Fruit fly (Drosophila melanogaster): Measurements from ENCODE around the gene CG11779.

CG11779 gene

DNA sequence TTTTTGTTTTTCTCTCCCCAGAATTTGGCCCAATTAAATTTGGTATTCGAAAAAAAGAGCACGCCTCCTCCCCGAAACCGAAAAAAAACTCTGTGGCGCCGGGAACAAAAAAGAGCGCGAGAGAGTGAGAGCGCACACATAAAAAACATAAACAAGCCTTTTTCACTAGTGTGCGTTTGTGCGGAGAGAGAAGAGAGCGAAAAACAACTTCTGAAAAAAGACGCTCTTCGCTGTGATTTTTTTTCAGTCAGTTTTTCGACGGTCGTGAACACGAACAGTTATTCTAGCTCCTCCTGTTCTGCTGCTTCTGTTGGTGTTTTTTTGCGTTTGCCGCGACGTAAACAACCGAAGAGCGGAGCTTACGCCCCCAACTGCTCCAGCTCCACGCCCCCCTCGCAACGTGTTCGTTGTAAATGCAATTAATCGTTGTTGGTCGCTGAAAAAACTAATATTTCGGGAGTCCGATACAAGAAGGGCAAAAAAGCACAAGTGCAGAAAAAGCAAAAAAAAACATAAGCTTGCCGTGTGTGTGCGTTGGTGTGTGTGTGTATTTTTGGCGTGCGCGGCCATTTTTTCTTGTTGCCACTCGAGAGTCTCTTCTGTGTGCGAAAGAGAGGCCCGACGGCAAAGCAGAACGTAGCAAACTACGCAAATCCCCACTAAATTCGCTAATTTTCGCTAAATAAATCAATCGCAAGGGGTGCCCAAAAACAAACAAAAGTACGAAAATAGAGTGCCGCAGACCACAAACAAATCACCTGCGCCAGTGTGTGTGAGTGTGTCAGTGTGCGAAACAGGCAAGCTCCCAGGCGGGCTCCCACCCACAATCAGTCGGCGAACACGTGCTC, 4.5 kb upstream of the CG11779 start, which contains the start of gene sqz (continued):
- TF ChIP-seq run (tag; optimal IDR thresholded peaks at IDR 0.05) = peak; percentile 6
- TF ChIP-seq CG16815 (GFP tag; optimal IDR thresholded peaks at IDR 0.05) = no peak
- 0 out of 2 replicates have a peak, but pooled peaks have one; percentile 37 for TF ChIP-seq ara (GFP tag; IDR thresholded peaks at IDR 0.05)
- TF ChIP-seq sc (optimal IDR thresholded peaks at IDR 0.05) = no peak
- no peak for TF ChIP-seq sc (GFP tag; optimal IDR thresholded peaks at IDR 0.05)
- no peak; the same call in 2 of the 3 replicates for TF ChIP-seq B-H1 (GFP tag; IDR thresholded peaks at IDR 0.05)
- peak; percentile 43; the same call in 1 of the 2 replicates for TF ChIP-seq sob (GFP tag; IDR thresholded peaks at IDR 0.05)
- TF ChIP-seq shn (GFP tag; optimal IDR thresholded peaks at IDR 0.05) = no peak
- no peak for TF ChIP-seq gsb (GFP tag; IDR thresholded peaks at IDR 0.05)
- no peak for TF ChIP-seq eyg (GFP tag; optimal IDR thresholded peaks at IDR 0.05)
- TF ChIP-seq cas (GFP tag; IDR thresholded peaks at IDR 0.05) = no peak
- peak; percentile 30; the same call in 1 of the 2 replicates for TF ChIP-seq stc (GFP tag; IDR thresholded peaks at IDR 0.05)
- TF ChIP-seq MTF-1 (GFP tag; optimal IDR thresholded peaks at IDR 0.05; ENCODE audit: borderline replicate concordance) = peak; percentile 29
- peak; percentile 62; the same call in 1 of the 3 replicates for TF ChIP-seq CG34422 (GFP tag; IDR thresholded peaks at IDR 0.05)
- no peak for TF ChIP-seq sim (GFP tag; IDR thresholded peaks at IDR 0.05)
- TF ChIP-seq GATAe (GFP tag; conservative IDR thresholded peaks at IDR 0.05) = no peak
- no peak for TF ChIP-seq aop (GFP tag; IDR thresholded peaks at IDR 0.05)
- no peak for TF ChIP-seq CG8281 (tag; optimal IDR thresholded peaks at IDR 0.05)
- TF ChIP-seq crp (GFP tag; optimal IDR thresholded peaks at IDR 0.05) = no peak
- no peak for TF ChIP-seq row (GFP tag; IDR thresholded peaks at IDR 0.05)
- TF ChIP-seq nerfin-2 (GFP tag; IDR thresholded peaks at IDR 0.05; ENCODE audit: partially characterized antibody) = no peak
- no peak for TF ChIP-seq Hr51 (GFP tag; optimal IDR thresholded peaks at IDR 0.05)
- TF ChIP-seq zfh2 (GFP tag; optimal IDR thresholded peaks at IDR 0.05) = no peak
- no peak for TF ChIP-seq Neu2 (GFP tag; optimal IDR thresholded peaks at IDR 0.05; ENCODE audit: borderline replicate concordance)
- no peak for TF ChIP-seq ac (GFP tag; optimal IDR thresholded peaks at IDR 0.05)
- no peak for TF ChIP-seq ERR (GFP tag; optimal IDR thresholded peaks at IDR 0.05)
- TF ChIP-seq CG1832 (GFP tag; optimal IDR thresholded peaks at IDR 0.05) = peak; percentile 27
- TF ChIP-seq pan (optimal IDR thresholded peaks at IDR 0.05) = no peak
- no peak for TF ChIP-seq pan (GFP tag; optimal IDR thresholded peaks at IDR 0.05 in 1 of 2, IDR thresholded peaks at IDR 0.05 in 1 of 2)
- TF ChIP-seq CG14050 (GFP tag; IDR thresholded peaks at IDR 0.05) = no peak
- TF ChIP-seq NK7.1 (GFP tag; optimal IDR thresholded peaks at IDR 0.05) = no peak
- peak; percentile 60; the same call in 1 of the 3 replicates for TF ChIP-seq z (GFP tag; IDR thresholded peaks at IDR 0.05)
- peak; percentile 15 for TF ChIP-seq CG4707 (GFP tag; optimal IDR thresholded peaks at IDR 0.05)
- peak; percentile 59 for TF ChIP-seq CG12769 (tag; optimal IDR thresholded peaks at IDR 0.05)
- TF ChIP-seq cg (GFP tag; optimal IDR thresholded peaks at IDR 0.05) = peak; percentile 94
- TF ChIP-seq unc-4 (GFP tag; IDR thresholded peaks at IDR 0.05; ENCODE audit: partially characterized antibody) = peak; percentile 50; the same call in 1 of the 2 replicates
- TF ChIP-seq mld (GFP tag; IDR thresholded peaks at IDR 0.05; ENCODE audit: partially characterized antibody) = no peak
- no peak for TF ChIP-seq dmrt99B (tag; optimal IDR thresholded peaks at IDR 0.05)
- no peak for TF ChIP-seq ash1 (GFP tag; optimal IDR thresholded peaks at IDR 0.05)
- no peak for TF ChIP-seq al (GFP tag; IDR thresholded peaks at IDR 0.05)
- TF ChIP-seq Gsc (GFP tag; IDR thresholded peaks at IDR 0.05) = no peak
- TF ChIP-seq MESR4 (GFP tag; optimal IDR thresholded peaks at IDR 0.05) = no peak
- peak; percentile 45 for TF ChIP-seq vvl (GFP tag; IDR thresholded peaks at IDR 0.05)
- no peak for TF ChIP-seq Dref (GFP tag; IDR thresholded peaks at IDR 0.05)
- TF ChIP-seq Six4 (GFP tag; optimal IDR thresholded peaks at IDR 0.05) = no peak
- TF ChIP-seq onecut (GFP tag; IDR thresholded peaks at IDR 0.05) = 0 out of 2 replicates have a peak, but pooled peaks have one; percentile 20
- no peak for TF ChIP-seq D19A (tag; optimal IDR thresholded peaks at IDR 0.05)
- peak; percentile 49 for TF ChIP-seq CG17385 (GFP tag; optimal IDR thresholded peaks at IDR 0.05)
- no peak for TF ChIP-seq CG17612 (GFP tag; IDR thresholded peaks at IDR 0.05)

Data from whole organism, embryonic.